Worm (Caenorhabditis elegans) whole organism, midembryonic: Measurements from ENCODE around the gene T28A11.19.

Experiments
- T22C8.4 ChIP-seq: fragments of 200-800 bp; sonication (Bioruptor generic); IDR thresholded peaks from 2 replicates; pipeline ENCODE4 v1.3.6; 2022; ENCODE audit warnings: missing genetic modification characterization, missing compliant biosample characterization
- cog-1 ChIP-seq: sonication (generic microtip); optimal IDR thresholded peaks from 2 replicates; lab custom pipeline; 2016; ENCODE audit warnings: missing genetic modification characterization, missing compliant biosample characterization
- flt-1 ChIP-seq: fragments of 200-800 bp; sonication (Bioruptor generic); IDR thresholded peaks from 2 replicates; pipeline ENCODE4 v1.3.6; 2022; ENCODE audit warnings: missing genetic modification characterization, missing compliant biosample characterization
- klf-2 ChIP-seq: fragments of 200-800 bp; sonication (Bioruptor generic); conservative IDR thresholded peaks from 2 replicates; pipeline ENCODE4 v1.3.6; 2022; ENCODE audit warnings: missing genetic modification reagents, missing genetic modification characterization, missing compliant biosample characterization
- med-1 ChIP-seq: sonication (generic microtip); optimal IDR thresholded peaks from 2 replicates; lab custom pipeline; 2017; ENCODE audit warnings: missing genetic modification characterization, mild to moderate bottlenecking, missing compliant biosample characterization, antibody characterized with exemption, missing genetic modification reagents; ENCODE audit not compliant: insufficient read depth
- ref-1 ChIP-seq: fragments of 200-800 bp; sonication (Bioruptor generic); conservative IDR thresholded peaks from 2 replicates; pipeline ENCODE4 v1.3.6; 2022; ENCODE audit warnings: missing genetic modification reagents, missing genetic modification characterization, missing compliant biosample characterization
- tab-1 ChIP-seq: fragments of 200-800 bp; sonication (Bioruptor generic); IDR thresholded peaks from 2 replicates; pipeline ENCODE4 v1.3.6; 2022; ENCODE audit warnings: missing genetic modification characterization, missing compliant biosample characterization
- ztf-23 ChIP-seq: fragments of 200-800 bp; sonication (Bioruptor generic); IDR thresholded peaks from 2 replicates; pipeline ENCODE4 v1.3.6; 2022; ENCODE audit warnings: missing genetic modification reagents, missing genetic modification characterization, missing compliant biosample characterization
- ztf-29 ChIP-seq: fragments of 200-800 bp; sonication (Bioruptor generic); IDR thresholded peaks from 2 replicates; pipeline ENCODE4 v1.3.6; 2022; ENCODE audit warnings: missing genetic modification reagents, missing genetic modification characterization, missing compliant biosample characterization

ce11 chrV:3256051-3256450 lies 13.3 kb downstream of the T28A11.19 start, which contains the start of gene srt-63:
- no peak for TF ChIP-seq cog-1 (tag; lab: Kevin White, UChicago)
- TF ChIP-seq ref-1 (GFP tag; lab: Robert Waterston, UW) = no peak
- TF ChIP-seq ztf-29 (GFP tag; lab: Robert Waterston, UW) = no peak
- no peak for TF ChIP-seq klf-2 (GFP tag; lab: Robert Waterston, UW)
- TF ChIP-seq T22C8.4 (GFP tag; lab: Robert Waterston, UW) = no peak
- TF ChIP-seq flt-1 (GFP tag; lab: Robert Waterston, UW) = no peak
- no peak for TF ChIP-seq tab-1 (GFP tag; lab: Robert Waterston, UW)
- no peak for TF ChIP-seq ztf-23
- no peak for TF ChIP-seq med-1 (GFP tag; lab: Kevin White, UChicago)
